Worm (Caenorhabditis elegans) whole organism, mixed stage, embryonic: ENCODE data around the gene Y45F10B.8.

Experiments used
- bed-3 ChIP-seq: fragments of 200-800 bp; sonication (Bioruptor generic); optimal IDR thresholded peaks from 3 replicates; lab custom pipeline; 2018; ENCODE audit warnings: mild to moderate bottlenecking, missing genetic modification characterization, moderate library complexity, missing compliant biosample characterization
- elt-1 ChIP-seq: sonication (generic microtip); optimal IDR thresholded peaks from 2 replicates; lab custom pipeline; 2017; ENCODE audit warnings: missing genetic modification characterization, mild to moderate bottlenecking, missing compliant biosample characterization, antibody characterized with exemption, moderate library complexity, borderline replicate concordance; ENCODE audit not compliant: insufficient read depth
- elt-3 ChIP-seq: fragments of 150-350 bp; optimal IDR thresholded peaks from 2 replicates; lab custom pipeline; 2014; ENCODE audit warnings: missing biosample characterization, missing genetic modification characterization
- mab-5 ChIP-seq: fragments of 150-350 bp; optimal IDR thresholded peaks from 2 replicates; lab custom pipeline; 2014; ENCODE audit warnings: missing biosample characterization, missing genetic modification characterization
- nhr-237 ChIP-seq: fragments of 150-350 bp; optimal IDR thresholded peaks from 2 replicates; lab custom pipeline; 2014; ENCODE audit warnings: missing biosample characterization, missing genetic modification characterization
- nhr-28 ChIP-seq: fragments of 150-350 bp; optimal IDR thresholded peaks from 2 replicates; lab custom pipeline; 2014; ENCODE audit warnings: missing biosample characterization, missing genetic modification characterization
- snpc-4 ChIP-seq: fragments of 150-350 bp; optimal IDR thresholded peaks from 2 replicates; lab custom pipeline; 2014; ENCODE audit warnings: missing biosample characterization, missing genetic modification characterization
- unc-62 ChIP-seq: fragments of 150-350 bp; optimal IDR thresholded peaks from 2 replicates; lab custom pipeline; 2014; ENCODE audit warnings: missing biosample characterization, missing genetic modification reagents, missing genetic modification characterization
- ztf-11 ChIP-seq: fragments of 150-350 bp; optimal IDR thresholded peaks from 2 replicates; lab custom pipeline; 2014; ENCODE audit warnings: missing biosample characterization, missing genetic modification characterization

- TF ChIP-seq ztf-11 = no peak
- no peak for TF ChIP-seq elt-3
- no peak for TF ChIP-seq elt-1 (tag; lab: Kevin White, UChicago)
- no peak for TF ChIP-seq mab-5 (tag; lab: Kevin White, UChicago)
- no peak for TF ChIP-seq bed-3 (GFP tag; lab: Kevin White, UChicago)
- TF ChIP-seq nhr-237 (tag; lab: Kevin White, UChicago) = no peak
- no peak for TF ChIP-seq unc-62 (GFP tag; lab: Kevin White, UChicago)
- no peak for TF ChIP-seq nhr-28
- TF ChIP-seq snpc-4 = no peak
These were observed 20.7 kb downstream of the Y45F10B.8 start for ce11 chrIV:13557393-13557792.
